Worm (Caenorhabditis elegans) whole organism, L1 larva: Measurements from ENCODE around the gene F27E5.8.

Experiments
- C04F5.9 ChIP-seq: sonication (generic microtip); optimal IDR thresholded peaks from 2 replicates; lab custom pipeline; 2016; ENCODE audit warnings: missing genetic modification characterization, missing compliant biosample characterization
- C16A3.4 ChIP-seq: fragments of 150-350 bp; optimal IDR thresholded peaks from 2 replicates; lab custom pipeline; 2014; ENCODE audit warnings: missing biosample characterization, missing genetic modification characterization
- C34B4.2 ChIP-seq: sonication (generic microtip); optimal IDR thresholded peaks from 2 replicates; lab custom pipeline; 2017; ENCODE audit warnings: mild to moderate bottlenecking, missing genetic modification characterization, missing compliant biosample characterization
- F16B12.6 ChIP-seq: fragments of 150-350 bp; optimal IDR thresholded peaks from 2 replicates; lab custom pipeline; 2014; ENCODE audit warnings: missing biosample characterization, missing genetic modification characterization
- alr-1 ChIP-seq: fragments of 200-800 bp; sonication (Bioruptor generic); optimal IDR thresholded peaks from 2 replicates; lab custom pipeline; 2018; ENCODE audit warnings: borderline replicate concordance, mild to moderate bottlenecking, missing genetic modification characterization, missing compliant biosample characterization
- ceh-8 ChIP-seq: fragments of 200-800 bp; sonication (Bioruptor generic); optimal IDR thresholded peaks from 2 replicates; lab custom pipeline; 2018; ENCODE audit warnings: mild to moderate bottlenecking, missing genetic modification characterization, moderate library complexity, missing compliant biosample characterization
- ceh-88 ChIP-seq: fragments of 200-800 bp; sonication (Bioruptor generic); IDR thresholded peaks from 2 replicates; pipeline ENCODE4 v1.3.6; 2022; ENCODE audit warnings: missing genetic modification characterization, missing compliant biosample characterization
- ceh-90 ChIP-seq: sonication (generic microtip); optimal IDR thresholded peaks from 2 replicates; lab custom pipeline; 2016; ENCODE audit warnings: missing genetic modification characterization, missing compliant biosample characterization
- ces-1 ChIP-seq: fragments of 150-350 bp; optimal IDR thresholded peaks from 2 replicates; lab custom pipeline; 2014; ENCODE audit warnings: missing biosample characterization, missing genetic modification reagents, missing genetic modification characterization
- dpl-1 ChIP-seq, 3 experiments: fragments of 150-350 bp in 2 of 3; sonication (generic microtip) in 1 of 3; optimal IDR thresholded peaks; 2 replicates each; lab custom pipeline; 2014 to 2017; ENCODE audit warnings: missing biosample characterization in 3 of 3, missing genetic modification characterization in 3 of 3, missing genetic modification reagents in 3 of 3
- efl-1 ChIP-seq, 4 experiments: fragments of 150-350 bp; optimal IDR thresholded peaks in 3 of 4; peaks in 1 of 4; 1 replicate in 1 of 4; 2 replicates in 3 of 4; lab custom pipeline; 2014; ENCODE audit warnings: missing biosample characterization in 2 of 4, missing genetic modification characterization in 2 of 4, missing genetic modification reagents in 2 of 4
- egl-13 ChIP-seq: sonication (generic microtip); optimal IDR thresholded peaks from 2 replicates; lab custom pipeline; 2016; ENCODE audit warnings: missing genotype, missing genetic modification reagents, missing genetic modification characterization, missing compliant biosample characterization
- egl-27 ChIP-seq, 2 experiments: fragments of 150-350 bp in 1 of 2; sonication (generic microtip); optimal IDR thresholded peaks; 3 replicates each; lab custom pipeline; 2017 to 2018; ENCODE audit warnings: missing biosample characterization in 2 of 2, missing genetic modification characterization in 2 of 2, missing genetic modification reagents in 2 of 2
- ets-5 ChIP-seq: fragments of 200-800 bp; sonication (Bioruptor generic); IDR thresholded peaks from 2 replicates; pipeline ENCODE4 v1.3.6; 2022; ENCODE audit warnings: missing genetic modification characterization, missing compliant biosample characterization
- fkh-10 ChIP-seq: sonication (generic microtip); optimal IDR thresholded peaks from 2 replicates; lab custom pipeline; 2017; ENCODE audit warnings: missing biosample characterization, missing genetic modification reagents, missing genetic modification characterization
- hlh-4 ChIP-seq: sonication (generic microtip); optimal IDR thresholded peaks from 2 replicates; lab custom pipeline; 2016; ENCODE audit warnings: mild to moderate bottlenecking, missing genetic modification characterization, missing compliant biosample characterization
- hpl-2 ChIP-seq: fragments of 150-350 bp; optimal IDR thresholded peaks from 2 replicates; lab custom pipeline; 2014; ENCODE audit warnings: missing biosample characterization, missing genetic modification reagents, missing genetic modification characterization
- isw-1 ChIP-seq: fragments of 200-800 bp; sonication (Bioruptor generic); IDR thresholded peaks from 2 replicates; pipeline ENCODE4 v1.3.6; 2022; ENCODE audit warnings: missing genetic modification characterization, missing compliant biosample characterization
- lin-15B ChIP-seq: fragments of 150-350 bp; sonication (generic microtip); optimal IDR thresholded peaks from 3 replicates; lab custom pipeline; 2014; ENCODE audit warnings: missing biosample characterization, missing genetic modification characterization
- lin-35 ChIP-seq, 2 experiments: fragments of 150-350 bp; optimal IDR thresholded peaks; 2 replicates each; lab custom pipeline; 2014; ENCODE audit warnings: missing biosample characterization in 2 of 2, missing genetic modification characterization in 2 of 2, missing genetic modification reagents in 2 of 2
- lin-39 ChIP-seq: fragments of 150-350 bp; optimal IDR thresholded peaks from 2 replicates; lab custom pipeline; 2014; ENCODE audit warnings: missing biosample characterization, missing genetic modification reagents, missing genetic modification characterization
- lir-3 ChIP-seq: sonication (generic microtip); optimal IDR thresholded peaks from 2 replicates; lab custom pipeline; 2016; ENCODE audit warnings: mild to moderate bottlenecking, missing genetic modification characterization, moderate library complexity, missing compliant biosample characterization; ENCODE audit not compliant: poor library complexity
- mab-9 ChIP-seq: fragments of 200-800 bp; sonication (Bioruptor generic); IDR thresholded peaks from 2 replicates; pipeline ENCODE4 v1.3.6; 2022; ENCODE audit warnings: missing genetic modification reagents, missing genetic modification characterization, missing compliant biosample characterization
- nhr-11 ChIP-seq: fragments of 150-350 bp; optimal IDR thresholded peaks from 2 replicates; lab custom pipeline; 2014; ENCODE audit warnings: missing biosample characterization, missing genetic modification characterization
- nhr-20 ChIP-seq: sonication (generic microtip); optimal IDR thresholded peaks from 2 replicates; lab custom pipeline; 2016; ENCODE audit warnings: mild to moderate bottlenecking, missing genetic modification characterization, missing compliant biosample characterization
- nhr-28 ChIP-seq: fragments of 150-350 bp; optimal IDR thresholded peaks from 2 replicates; lab custom pipeline; 2014; ENCODE audit warnings: missing biosample characterization, missing genetic modification characterization
- nhr-71 ChIP-seq: sonication (generic microtip); optimal IDR thresholded peaks from 2 replicates; lab custom pipeline; 2016; ENCODE audit warnings: mild to moderate bottlenecking, missing genetic modification characterization, moderate library complexity, missing compliant biosample characterization
- nhr-76 ChIP-seq: sonication (generic microtip); optimal IDR thresholded peaks from 2 replicates; lab custom pipeline; 2017; ENCODE audit warnings: missing biosample characterization, missing genetic modification characterization
- nhr-85 ChIP-seq: sonication (generic microtip); peaks from one replicate; lab custom pipeline; 2016; ENCODE audit warnings: missing genetic modification characterization, inconsistent platforms, missing compliant biosample characterization
- pag-3 ChIP-seq: sonication (generic microtip); optimal IDR thresholded peaks from 2 replicates; lab custom pipeline; 2017; ENCODE audit warnings: missing genetic modification characterization, mild to moderate bottlenecking, missing compliant biosample characterization, antibody characterized with exemption, borderline replicate concordance; ENCODE audit not compliant: insufficient read depth
- pax-3 ChIP-seq: fragments of 200-800 bp; sonication (Bioruptor generic); optimal IDR thresholded peaks from 2 replicates; lab custom pipeline; 2018; ENCODE audit warnings: mild to moderate bottlenecking, missing genetic modification characterization, moderate library complexity, missing compliant biosample characterization
- pqm-1 ChIP-seq: sonication (generic microtip); optimal IDR thresholded peaks from 3 replicates; lab custom pipeline; 2017; ENCODE audit warnings: missing biosample characterization, missing genetic modification characterization
- rnt-1 ChIP-seq: sonication (generic microtip); optimal IDR thresholded peaks from 2 replicates; lab custom pipeline; 2016; ENCODE audit warnings: mild to moderate bottlenecking, missing genetic modification characterization, moderate library complexity, missing compliant biosample characterization
- snpc-4 ChIP-seq: fragments of 150-350 bp; optimal IDR thresholded peaks from 2 replicates; lab custom pipeline; 2014; ENCODE audit warnings: missing biosample characterization, missing genetic modification characterization
- snu-23 ChIP-seq: sonication (generic microtip); optimal IDR thresholded peaks from 2 replicates; lab custom pipeline; 2016; ENCODE audit warnings: missing genetic modification characterization, missing compliant biosample characterization
- sox-4 ChIP-seq: sonication (generic microtip); optimal IDR thresholded peaks from 2 replicates; lab custom pipeline; 2016; ENCODE audit warnings: missing genetic modification characterization, missing compliant biosample characterization
- sptf-1 ChIP-seq: fragments of 150-350 bp; optimal IDR thresholded peaks from 2 replicates; lab custom pipeline; 2014; ENCODE audit warnings: missing biosample characterization, missing genetic modification characterization
- sup-37 ChIP-seq: fragments of 200-800 bp; sonication (Bioruptor generic); optimal IDR thresholded peaks from 2 replicates; lab custom pipeline; 2018; ENCODE audit warnings: mild to moderate bottlenecking, missing genetic modification characterization, missing compliant biosample characterization
- swsn-7 ChIP-seq: sonication (generic microtip); optimal IDR thresholded peaks from 2 replicates; lab custom pipeline; 2016; ENCODE audit warnings: missing genetic modification characterization, missing compliant biosample characterization
- tbx-2 ChIP-seq: sonication (generic microtip); optimal IDR thresholded peaks from 2 replicates; lab custom pipeline; 2016; ENCODE audit warnings: missing genetic modification characterization, missing compliant biosample characterization
- tlp-1 ChIP-seq: fragments of 150-350 bp; optimal IDR thresholded peaks from 2 replicates; lab custom pipeline; 2014; ENCODE audit warnings: missing biosample characterization, missing genetic modification characterization
- unc-86 ChIP-seq: sonication (generic microtip); optimal IDR thresholded peaks from 2 replicates; lab custom pipeline; 2016; ENCODE audit warnings: missing genetic modification characterization, missing compliant biosample characterization
- unc-98 ChIP-seq: fragments of 200-800 bp; sonication (Bioruptor generic); IDR thresholded peaks from 2 replicates; pipeline ENCODE4 v1.3.6; 2022; ENCODE audit warnings: missing genetic modification characterization, missing compliant biosample characterization
- vab-15 ChIP-seq: sonication (generic microtip); optimal IDR thresholded peaks from 2 replicates; lab custom pipeline; 2017; ENCODE audit warnings: missing genotype, mild to moderate bottlenecking, missing genetic modification characterization, missing compliant biosample characterization
- xbp-1 ChIP-seq: sonication (generic microtip); optimal IDR thresholded peaks from 2 replicates; lab custom pipeline; 2016; ENCODE audit warnings: missing genetic modification characterization, missing compliant biosample characterization
- zag-1 ChIP-seq: fragments of 150-350 bp; optimal IDR thresholded peaks from 2 replicates; lab custom pipeline; 2014; ENCODE audit warnings: missing biosample characterization, missing genetic modification characterization
- zip-4 ChIP-seq: fragments of 200-800 bp; sonication (Bioruptor generic); optimal IDR thresholded peaks from 2 replicates; lab custom pipeline; 2018; ENCODE audit warnings: mild to moderate bottlenecking, missing genetic modification characterization, moderate library complexity, missing compliant biosample characterization
- ztf-11 ChIP-seq, 2 experiments: sonication (generic microtip); optimal IDR thresholded peaks; 2 replicates each; lab custom pipeline; 2016 to 2017; ENCODE audit warnings: missing genetic modification characterization in 2 of 2, missing biosample characterization in 1 of 2, missing compliant biosample characterization in 1 of 2

The F27E5.8 gene

DNA sequence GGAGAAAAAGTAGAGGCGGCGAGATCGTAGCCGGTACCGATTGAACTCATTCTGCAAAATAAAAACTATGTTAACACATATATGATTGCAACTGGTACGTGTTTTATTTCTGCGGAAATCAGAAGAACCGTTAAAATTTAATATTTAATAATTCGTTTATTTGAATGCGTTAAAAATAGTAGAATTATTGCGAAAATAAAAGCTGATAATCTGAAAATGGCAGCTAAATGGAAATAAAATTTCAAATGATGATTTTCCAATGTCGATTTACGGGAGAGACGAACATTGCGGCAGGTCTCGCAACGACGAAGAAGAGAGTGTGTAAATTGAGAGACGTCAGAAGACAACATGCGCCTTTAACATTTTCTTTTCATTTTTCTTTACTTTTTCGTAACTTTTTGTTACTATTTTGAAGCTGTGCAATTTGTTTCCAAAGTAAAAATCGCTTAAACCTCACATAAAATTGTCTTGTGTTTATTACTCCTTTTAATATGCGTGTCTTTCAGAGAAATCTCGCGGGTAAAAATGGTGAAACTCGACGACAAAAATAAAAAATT, 27.4 kb downstream of the F27E5.8 start, which contains the start of the genes pas-7 and puf-12 (continued):
- no peak for TF ChIP-seq nhr-85 (tag; lab: Kevin White, UChicago)
- no peak for TF ChIP-seq rnt-1 (tag; lab: Kevin White, UChicago)
- no peak for TF ChIP-seq xbp-1 (tag; lab: Kevin White, UChicago)
- TF ChIP-seq tlp-1 (tag; lab: Kevin White, UChicago), result no peak
- peak; percentile 22 for TF ChIP-seq isw-1 (GFP tag; lab: Robert Waterston, UW)
- TF ChIP-seq ceh-88 (GFP tag; lab: Robert Waterston, UW), result no peak
- no peak for TF ChIP-seq pqm-1 (tag; lab: Kevin White, UChicago)
- no peak for TF ChIP-seq unc-98 (GFP tag; lab: Robert Waterston, UW)
- TF ChIP-seq lin-35 (GFP tag; optimal IDR thresholded peaks at IDR 0.05; lab: Kevin White, UChicago), result peak; percentile 55 to 74
- no peak for TF ChIP-seq zip-4 (GFP tag; lab: Kevin White, UChicago)
- TF ChIP-seq efl-1 (optimal IDR thresholded peaks at IDR 0.05; lab: Kevin White, UChicago), result peak; percentile 60 to 69
- peak; percentile 62 to 89 for TF ChIP-seq efl-1 (GFP tag; optimal IDR thresholded peaks at IDR 0.05 in 1 of 2; lab: Kevin White, UChicago)
- no peak for TF ChIP-seq sptf-1 (tag; lab: Kevin White, UChicago)
- no peak for TF ChIP-seq nhr-28 (tag; lab: Kevin White, UChicago)
- TF ChIP-seq hpl-2 (GFP tag; lab: Kevin White, UChicago), result peak; percentile 14
- TF ChIP-seq vab-15 (tag; lab: Kevin White, UChicago), result no peak
- TF ChIP-seq egl-13 (tag; lab: Kevin White, UChicago), result no peak
- TF ChIP-seq ces-1 (GFP tag; lab: Kevin White, UChicago), result no peak
- peak; percentile 17 for TF ChIP-seq lin-15B (tag; lab: Kevin White, UChicago)
- no peak for TF ChIP-seq mab-9 (GFP tag; lab: Robert Waterston, UW)
- TF ChIP-seq pax-3 (tag; lab: Kevin White, UChicago), result no peak
- no peak for TF ChIP-seq sup-37
- no peak for TF ChIP-seq C04F5.9 (tag; lab: Kevin White, UChicago)
- TF ChIP-seq sox-4, result no peak
- TF ChIP-seq nhr-71 (tag; lab: Kevin White, UChicago), result no peak
- TF ChIP-seq snu-23 (GFP tag; lab: Kevin White, UChicago), result peak; percentile 48
- TF ChIP-seq ztf-11 (tag; optimal IDR thresholded peaks at IDR 0.05; lab: Kevin White, UChicago), result no peak
- TF ChIP-seq hlh-4, result no peak
- no peak for TF ChIP-seq tbx-2 (tag; lab: Kevin White, UChicago)
- TF ChIP-seq alr-1, result no peak
- no peak for TF ChIP-seq ets-5
- TF ChIP-seq dpl-1 (GFP tag; optimal IDR thresholded peaks at IDR 0.05; lab: Kevin White, UChicago), result peak; percentile 24 to 67 (median 41)
- TF ChIP-seq swsn-7 (tag; lab: Kevin White, UChicago), result no peak
- TF ChIP-seq zag-1 (tag; lab: Kevin White, UChicago), result no peak
- TF ChIP-seq C16A3.4 (tag; lab: Kevin White, UChicago), result peak; percentile 48
- TF ChIP-seq F16B12.6 (tag; lab: Kevin White, UChicago), result no peak
- no peak for TF ChIP-seq ceh-90 (tag; lab: Kevin White, UChicago)
- TF ChIP-seq lin-39 (tag; lab: Kevin White, UChicago), result no peak
- TF ChIP-seq C34B4.2 (tag; lab: Kevin White, UChicago), result no peak
- TF ChIP-seq fkh-10 (GFP tag; lab: Kevin White, UChicago), result no peak
- TF ChIP-seq egl-27 (tag; optimal IDR thresholded peaks at IDR 0.05; lab: Kevin White, UChicago), result no peak
- no peak for TF ChIP-seq nhr-76 (tag; lab: Kevin White, UChicago)
- TF ChIP-seq lir-3 (tag; lab: Kevin White, UChicago), result no peak
- TF ChIP-seq nhr-20 (tag; lab: Kevin White, UChicago), result no peak
- no peak for TF ChIP-seq pag-3 (tag; lab: Kevin White, UChicago)
- TF ChIP-seq nhr-11 (tag; lab: Kevin White, UChicago), result no peak
- no peak for TF ChIP-seq ceh-8
- TF ChIP-seq snpc-4 (tag; lab: Kevin White, UChicago), result peak; percentile 15
- no peak for TF ChIP-seq unc-86 (tag; lab: Kevin White, UChicago)
